Worm (Caenorhabditis elegans): Measurements from ENCODE around the gene col-79.

ce11 chrII:10662698-10663097 lies 40.7 kb upstream of the col-79 start, which contains the start of gene D2089.8:
- TF ChIP-seq klf-2 (GFP tag; conservative IDR thresholded peaks at IDR 0.05) (no peak), ref-1 (GFP tag; conservative IDR thresholded peaks at IDR 0.05) (no peak), flt-1 (GFP tag; IDR thresholded peaks at IDR 0.05) (no peak), med-1 (GFP tag; optimal IDR thresholded peaks at IDR 0.05; ENCODE audit: insufficient read depth) (no peak)
